Fruit fly (Drosophila melanogaster) S2 (cell line): ENCODE results near the gene sif.

Experiments
- CG8478 ChIP-seq: fragments of >200 bp; optimal IDR thresholded peaks from 2 replicates; lab custom pipeline; 2018
- CTCF ChIP-seq, 2 experiments: fragments of >200 bp; optimal IDR thresholded peaks; 2 replicates each; lab custom pipeline; 2018

DNA sequence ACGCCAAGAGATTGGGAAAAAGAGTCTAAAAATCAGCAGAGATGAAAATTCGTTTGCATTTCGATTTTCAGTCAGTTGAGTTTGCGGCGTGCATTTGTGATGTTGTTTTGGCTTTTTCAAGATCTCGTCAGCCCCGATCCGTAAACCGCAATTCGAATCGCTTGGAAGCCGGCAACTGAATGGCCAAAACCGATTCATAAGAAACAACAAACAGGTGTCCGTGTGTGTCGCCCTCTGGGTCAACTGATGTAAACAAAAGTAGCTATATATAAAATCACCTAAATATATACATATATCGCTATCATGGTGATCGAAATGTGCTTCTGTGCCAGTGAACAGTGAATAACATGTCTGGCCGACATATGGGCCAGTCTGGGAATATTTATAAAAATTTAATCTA, 9.1 kb downstream of the sif start:
- TF ChIP-seq CG8478 (lab: Kevin White, UChicago), result no peak
- no peak for TF ChIP-seq CTCF (optimal IDR thresholded peaks at IDR 0.05; lab: Kevin White, UChicago)
